Worm (Caenorhabditis elegans): ENCODE results near the gene abu-13.

- TF ChIP-seq skn-1 (tag; optimal IDR thresholded peaks at IDR 0.05) (no peak), nhr-12 (tag; optimal IDR thresholded peaks at IDR 0.05) (no peak), egl-5 (tag; optimal IDR thresholded peaks at IDR 0.05) (no peak), nhr-67 (tag; optimal IDR thresholded peaks at IDR 0.05) (no peak), unc-39 (tag; optimal IDR thresholded peaks at IDR 0.05) (no peak), ama-1 (optimal IDR thresholded peaks at IDR 0.05) (no peak), nhr-76 (tag; optimal IDR thresholded peaks at IDR 0.05) (no peak), zag-1 (tag; optimal IDR thresholded peaks at IDR 0.05) (no peak)
Observed at ce11 chrIII:6898518-6898917, 47.2 kb downstream of the abu-13 start.

Measured in whole organism, L3 larva.